Fruit fly (Drosophila melanogaster) whole organism, embryonic: ENCODE measurements around the gene rols.

ENCODE experiments used
- Atf6 ChIP-seq: fragments of 200-800 bp; sonication (Bioruptor generic); IDR thresholded peaks from 2 replicates; pipeline ENCODE4 v1.3.6; 2022; ENCODE audit warnings: missing biosample characterization, missing genetic modification characterization
- BEAF-32 ChIP-seq: fragments of 200-800 bp; sonication (Bioruptor generic); optimal IDR thresholded peaks from 3 replicates; lab custom pipeline; 2017; ENCODE audit warnings: missing biosample characterization, missing genetic modification characterization, mild to moderate bottlenecking, moderate library complexity, missing genetic modification reagents
- CG10462 ChIP-seq: fragments of 200-800 bp; sonication (Bioruptor generic); optimal IDR thresholded peaks from 2 replicates; lab custom pipeline; 2016; ENCODE audit warnings: missing biosample characterization, missing genetic modification characterization
- CG10959 ChIP-seq: fragments of 200-800 bp; sonication (Bioruptor generic); IDR thresholded peaks from 2 replicates; pipeline ENCODE4 v1.3.6; 2022; ENCODE audit warnings: missing biosample characterization, missing genetic modification characterization
- CG12391 ChIP-seq: fragments of 200-800 bp; sonication (Bioruptor generic); optimal IDR thresholded peaks from 3 replicates; lab custom pipeline; 2018; ENCODE audit warnings: missing biosample characterization, mild to moderate bottlenecking, missing genetic modification characterization, moderate library complexity
- CG13287 ChIP-seq: fragments of 200-800 bp; sonication (Bioruptor generic); IDR thresholded peaks from 2 replicates; pipeline ENCODE4 v1.3.6; 2022; ENCODE audit warnings: missing biosample characterization, missing genetic modification characterization; ENCODE audit not compliant: partially characterized antibody
- CG14860 ChIP-seq: fragments of 200-800 bp; sonication (Bioruptor generic); IDR thresholded peaks from 3 replicates; pipeline ENCODE4 v1.3.6; 2022; ENCODE audit warnings: missing biosample characterization, missing genetic modification characterization; ENCODE audit not compliant: partially characterized antibody
- CG1529 ChIP-seq: fragments of 200-800 bp; sonication (Bioruptor generic); optimal IDR thresholded peaks from 3 replicates; lab custom pipeline; 2018; ENCODE audit warnings: missing biosample characterization, missing genetic modification characterization
- CG17568 ChIP-seq: fragments of 200-800 bp; sonication (Bioruptor generic); optimal IDR thresholded peaks from 2 replicates; lab custom pipeline; 2018; ENCODE audit warnings: missing biosample characterization, mild to moderate bottlenecking, missing genetic modification characterization, moderate library complexity
- CG2202 ChIP-seq: fragments of 200-800 bp; sonication (Bioruptor generic); optimal IDR thresholded peaks from 2 replicates; lab custom pipeline; 2018; ENCODE audit warnings: missing biosample characterization, mild to moderate bottlenecking, missing genetic modification characterization
- CG2712 ChIP-seq: fragments of 200-800 bp; optimal IDR thresholded peaks from 3 replicates; lab custom pipeline; 2019; ENCODE audit warnings: missing biosample characterization, mild to moderate bottlenecking, missing genetic modification characterization, moderate library complexity
- CG2889 ChIP-seq: fragments of 200-800 bp; sonication (Bioruptor generic); IDR thresholded peaks from 3 replicates; pipeline ENCODE4 v1.3.6; 2022; ENCODE audit warnings: missing biosample characterization, missing genetic modification characterization
- CG30431 ChIP-seq: fragments of 200-800 bp; sonication (Bioruptor generic); optimal IDR thresholded peaks from 2 replicates; lab custom pipeline; 2017; ENCODE audit warnings: missing biosample characterization, missing genetic modification characterization
- CG31365 ChIP-seq: fragments of 200-800 bp; sonication (Bioruptor generic); optimal IDR thresholded peaks from 2 replicates; lab custom pipeline; 2018; ENCODE audit warnings: missing biosample characterization, mild to moderate bottlenecking, missing genetic modification characterization
- CG3281 ChIP-seq: fragments of 200-800 bp; sonication (Bioruptor generic); optimal IDR thresholded peaks from 3 replicates; lab custom pipeline; 2017; ENCODE audit warnings: missing biosample characterization, mild to moderate bottlenecking, missing genetic modification characterization
- CG3407 ChIP-seq: fragments of 200-800 bp; sonication (Bioruptor generic); optimal IDR thresholded peaks from 2 replicates; lab custom pipeline; 2018; ENCODE audit warnings: missing biosample characterization, mild to moderate bottlenecking, missing genetic modification characterization
- CG4328 ChIP-seq: fragments of 200-800 bp; sonication (Bioruptor generic); optimal IDR thresholded peaks from 3 replicates; lab custom pipeline; 2017; ENCODE audit warnings: missing biosample characterization, missing genetic modification reagents, missing genetic modification characterization
- CG6175 ChIP-seq: fragments of 200-800 bp; sonication (Bioruptor generic); IDR thresholded peaks from 3 replicates; pipeline ENCODE4 v1.3.6; 2022; ENCODE audit warnings: missing biosample characterization, missing genetic modification characterization
- CG6272 ChIP-seq: fragments of 200-800 bp; sonication (Bioruptor generic); IDR thresholded peaks from 2 replicates; pipeline ENCODE4 v1.3.6; 2022; ENCODE audit warnings: missing biosample characterization, missing genetic modification characterization
- CG6854 ChIP-seq: fragments of 200-800 bp; sonication (Bioruptor generic); optimal IDR thresholded peaks from 3 replicates; lab custom pipeline; 2017; ENCODE audit warnings: missing biosample characterization, mild to moderate bottlenecking, missing genetic modification characterization
- CG9876 ChIP-seq: fragments of 200-800 bp; sonication (Bioruptor generic); optimal IDR thresholded peaks from 2 replicates; lab custom pipeline; 2016; ENCODE audit warnings: missing biosample characterization, missing genetic modification characterization
- D19A ChIP-seq: fragments of 200-800 bp; optimal IDR thresholded peaks from 3 replicates; lab custom pipeline; 2019; ENCODE audit warnings: missing biosample characterization, mild to moderate bottlenecking, missing genetic modification characterization, moderate library complexity
- Eip74EF ChIP-seq, 2 experiments: fragments of 200-800 bp in 1 of 2; fragments of >200 bp in 1 of 2; sonication (Bioruptor generic) in 1 of 2; optimal IDR thresholded peaks; 2 replicates each; lab custom pipeline; 2017 to 2019; ENCODE audit warnings: missing biosample characterization in 2 of 2, missing genetic modification characterization in 2 of 2, mild to moderate bottlenecking in 1 of 2, moderate library complexity in 1 of 2
- NC2α ChIP-seq: fragments of 200-800 bp; sonication (Bioruptor generic); optimal IDR thresholded peaks from 2 replicates; lab custom pipeline; 2016; ENCODE audit warnings: missing biosample characterization, missing genetic modification characterization
- PHDP ChIP-seq: fragments of 200-800 bp; sonication (Bioruptor generic); optimal IDR thresholded peaks from 3 replicates; lab custom pipeline; 2018; ENCODE audit warnings: missing biosample characterization, mild to moderate bottlenecking, missing genetic modification characterization, moderate library complexity
- Scr ChIP-seq: fragments of 200-800 bp; sonication (Bioruptor generic); IDR thresholded peaks from 2 replicates; pipeline ENCODE4 v1.3.6; 2022; ENCODE audit warnings: missing biosample characterization, missing genetic modification characterization; ENCODE audit not compliant: partially characterized antibody
- Vsx1 ChIP-seq: fragments of 200-800 bp; sonication (Bioruptor generic); optimal IDR thresholded peaks from 2 replicates; lab custom pipeline; 2017; ENCODE audit warnings: missing biosample characterization, mild to moderate bottlenecking, missing genetic modification characterization, missing genetic modification reagents
- YL-1 ChIP-seq: fragments of 200-800 bp; sonication (Bioruptor generic); optimal IDR thresholded peaks from 3 replicates; lab custom pipeline; 2017; ENCODE audit warnings: missing biosample characterization, mild to moderate bottlenecking, missing genetic modification characterization
- ato ChIP-seq: fragments of 200-800 bp; sonication (Bioruptor generic); IDR thresholded peaks from 2 replicates; pipeline ENCODE4 v1.3.6; 2022; ENCODE audit warnings: missing biosample characterization, missing genetic modification characterization; ENCODE audit not compliant: partially characterized antibody
- bbx ChIP-seq: fragments of 200-800 bp; sonication (Bioruptor generic); IDR thresholded peaks from 2 replicates; pipeline ENCODE4 v1.3.6; 2022; ENCODE audit warnings: missing biosample characterization, missing genetic modification characterization; ENCODE audit not compliant: partially characterized antibody
- cato ChIP-seq: fragments of 200-800 bp; sonication (Bioruptor generic); optimal IDR thresholded peaks from 2 replicates; lab custom pipeline; 2016; ENCODE audit warnings: missing biosample characterization, missing genetic modification characterization, borderline replicate concordance
- fd102C ChIP-seq: fragments of 200-800 bp; sonication (Bioruptor generic); optimal IDR thresholded peaks from 2 replicates; lab custom pipeline; 2018; ENCODE audit warnings: missing biosample characterization, mild to moderate bottlenecking, missing genetic modification characterization, moderate library complexity
- gcm ChIP-seq: fragments of 200-800 bp; sonication (Bioruptor generic); optimal IDR thresholded peaks from 2 replicates; lab custom pipeline; 2019; ENCODE audit warnings: missing biosample characterization, mild to moderate bottlenecking, missing genetic modification characterization, moderate library complexity
- hkb ChIP-seq, 2 experiments: fragments of 200-800 bp in 1 of 2; fragments of >200 bp in 1 of 2; sonication (Bioruptor generic) in 1 of 2; IDR thresholded peaks in 1 of 2; optimal IDR thresholded peaks in 1 of 2; 2 replicates each; pipeline versions ENCODE4 v1.3.6 to Lab custom; 2017 to 2022; ENCODE audit warnings: missing biosample characterization in 1 of 2, missing genetic modification characterization in 1 of 2
- insv ChIP-seq, 2 experiments: fragments of 200-800 bp; sonication (Bioruptor generic); optimal IDR thresholded peaks; 3 replicates each; lab custom pipeline; 2016 to 2018; ENCODE audit warnings: missing biosample characterization in 2 of 2, missing genetic modification characterization in 2 of 2
- kah ChIP-seq: fragments of 200-800 bp; sonication (Bioruptor generic); optimal IDR thresholded peaks from 2 replicates; lab custom pipeline; 2018; ENCODE audit warnings: missing biosample characterization, mild to moderate bottlenecking, missing genetic modification characterization
- sd ChIP-seq: fragments of 200-800 bp; sonication (Bioruptor generic); optimal IDR thresholded peaks from 3 replicates; lab custom pipeline; 2018; ENCODE audit warnings: missing biosample characterization, mild to moderate bottlenecking, missing genetic modification characterization, moderate library complexity
- sisA ChIP-seq: fragments of 200-800 bp; sonication (Bioruptor generic); IDR thresholded peaks from 2 replicates; pipeline ENCODE4 v1.3.6; 2022; ENCODE audit warnings: missing biosample characterization, missing genetic modification characterization
- slou ChIP-seq: fragments of 200-800 bp; sonication (Bioruptor generic); optimal IDR thresholded peaks from 3 replicates; lab custom pipeline; 2016; ENCODE audit warnings: missing biosample characterization, missing genetic modification characterization
- sna ChIP-seq: fragments of 200-800 bp; sonication (Bioruptor generic); IDR thresholded peaks from 2 replicates; pipeline ENCODE4 v1.3.6; 2022; ENCODE audit warnings: missing biosample characterization, missing genetic modification characterization; ENCODE audit not compliant: partially characterized antibody
- sob ChIP-seq: fragments of 200-800 bp; sonication (Bioruptor generic); IDR thresholded peaks from 2 replicates; pipeline ENCODE4 v1.3.6; 2022; ENCODE audit warnings: missing biosample characterization, missing genetic modification characterization
- tll ChIP-seq, 2 experiments: fragments of 200-800 bp in 1 of 2; fragments of >200 bp in 1 of 2; sonication (Bioruptor generic) in 1 of 2; optimal IDR thresholded peaks; 2 replicates each; lab custom pipeline; 2017 to 2019; ENCODE audit warnings: missing biosample characterization in 2 of 2, missing genetic modification characterization in 2 of 2, mild to moderate bottlenecking in 1 of 2, moderate library complexity in 1 of 2
- tup ChIP-seq: fragments of 200-800 bp; sonication (Bioruptor generic); optimal IDR thresholded peaks from 2 replicates; lab custom pipeline; 2016; ENCODE audit warnings: missing biosample characterization, mild to moderate bottlenecking, missing genetic modification characterization, moderate library complexity
- twi ChIP-seq: fragments of 200-800 bp; optimal IDR thresholded peaks from 2 replicates; lab custom pipeline; 2019; ENCODE audit warnings: missing biosample characterization, mild to moderate bottlenecking, missing genetic modification characterization, moderate library complexity
- vfl ChIP-seq: fragments of 200-800 bp; sonication (Bioruptor generic); optimal IDR thresholded peaks from 2 replicates; lab custom pipeline; 2016; ENCODE audit warnings: missing biosample characterization, missing genetic modification characterization
- zfh1 ChIP-seq: fragments of 200-800 bp; sonication (Bioruptor generic); IDR thresholded peaks from 3 replicates; pipeline ENCODE4 v1.3.6; 2022; ENCODE audit warnings: missing biosample characterization, missing genetic modification characterization

The rols gene

dm6 chr3L:12081679-12082520 lies 17.2 kb upstream of the rols start, which contains the start of gene Sema5c (continued):
- peak; percentile 1 for TF ChIP-seq sd (tag; lab: Kevin White, UChicago)
- no peak for TF ChIP-seq tup (GFP tag; lab: Kevin White, UChicago)
- TF ChIP-seq twi (tag; lab: Kevin White, UChicago): peak; percentile 53
- no peak for TF ChIP-seq CG14860 (GFP tag; lab: Robert Waterston, UW)
- peak; percentile 17; the same call in 1 of the 2 replicates for TF ChIP-seq bbx (GFP tag; lab: Robert Waterston, UW)
- TF ChIP-seq sisA: peak; percentile 52
- peak; percentile 4 for TF ChIP-seq CG2202 (tag; lab: Kevin White, UChicago)
- no peak for TF ChIP-seq BEAF-32 (GFP tag; lab: Kevin White, UChicago)
- TF ChIP-seq vfl (GFP tag; lab: Kevin White, UChicago): no peak
- TF ChIP-seq CG6854: peak; percentile 49
- TF ChIP-seq tll (GFP tag; optimal IDR thresholded peaks at IDR 0.05; lab: Kevin White, UChicago): peak in 1 of 2 experiments; percentile 12
- TF ChIP-seq CG9876 (GFP tag; lab: Kevin White, UChicago): no peak
- peak; percentile 27 for TF ChIP-seq YL-1 (GFP tag; lab: Kevin White, UChicago)
- TF ChIP-seq CG1529 (GFP tag; lab: Kevin White, UChicago): peak; percentile 23
- peak; percentile 38 for TF ChIP-seq Scr (GFP tag; lab: Robert Waterston, UW)
- no peak for TF ChIP-seq sna (GFP tag; lab: Robert Waterston, UW)
- peak; percentile 6 for TF ChIP-seq kah (GFP tag; lab: Kevin White, UChicago)
- no peak; the same call in 1 of the 2 replicates for TF ChIP-seq CG10959 (GFP tag; lab: Robert Waterston, UW)
- TF ChIP-seq Eip74EF (GFP tag; optimal IDR thresholded peaks at IDR 0.05; lab: Kevin White, UChicago): no peak
- TF ChIP-seq CG12391 (tag; lab: Kevin White, UChicago): peak; percentile 80
- no peak for TF ChIP-seq fd102C (GFP tag; lab: Kevin White, UChicago)
- TF ChIP-seq CG30431 (GFP tag; lab: Kevin White, UChicago): peak; percentile 60
- peak; percentile 67 for TF ChIP-seq gcm (GFP tag; lab: Kevin White, UChicago)
- TF ChIP-seq CG13287 (GFP tag; lab: Robert Waterston, UW): peak; percentile 57; the same call in 1 of the 2 replicates
- TF ChIP-seq CG17568: peak; percentile 3
- peak; percentile 68 for TF ChIP-seq zfh1 (GFP tag; lab: Robert Waterston, UW)
- no peak for TF ChIP-seq CG31365 (tag; lab: Kevin White, UChicago)
- TF ChIP-seq D19A: peak; percentile 57
- TF ChIP-seq CG3407 (GFP tag; lab: Kevin White, UChicago): peak; percentile 10
- TF ChIP-seq CG3281 (GFP tag; lab: Kevin White, UChicago): peak; percentile 59
- no peak for TF ChIP-seq CG2889
- TF ChIP-seq cato (GFP tag; lab: Kevin White, UChicago): peak; percentile 8
- TF ChIP-seq Vsx1: peak; percentile 39
- 0 out of 2 replicates have a peak, but pooled peaks have one; percentile 17 for TF ChIP-seq CG6272 (GFP tag; lab: Robert Waterston, UW)
- TF ChIP-seq NC2α: no peak
- no peak for TF ChIP-seq slou
- TF ChIP-seq CG2712: peak; percentile 85
- TF ChIP-seq ato (GFP tag; lab: Robert Waterston, UW): no peak; the same call in 1 of the 2 replicates
- TF ChIP-seq insv (GFP tag; optimal IDR thresholded peaks at IDR 0.05; lab: Kevin White, UChicago): no peak
- peak; percentile 51; the same call in 1 of the 2 replicates for TF ChIP-seq sob (GFP tag; lab: Robert Waterston, UW)
- peak; percentile 38; the same call in 1 of the 3 replicates for TF ChIP-seq CG6175
- peak; percentile 58 for TF ChIP-seq CG10462 (GFP tag; lab: Kevin White, UChicago)
- peak; percentile 50; the same call in 1 of the 2 replicates for TF ChIP-seq Atf6 (GFP tag; lab: Robert Waterston, UW)
- TF ChIP-seq hkb (optimal IDR thresholded peaks at IDR 0.05; lab: Kevin White, UChicago): no peak
- TF ChIP-seq hkb (GFP tag; IDR thresholded peaks at IDR 0.05; lab: Robert Waterston, UW): 0 out of 2 replicates have a peak, but pooled peaks have one; percentile 15
- TF ChIP-seq PHDP (tag; lab: Kevin White, UChicago): peak; percentile 59
- no peak for TF ChIP-seq CG4328 (GFP tag; lab: Kevin White, UChicago)
